Worm (Caenorhabditis elegans) whole organism, young adult: ENCODE measurements around the gene srt-36.

Experiments used
- hlh-26 ChIP-seq: fragments of 200-800 bp; sonication (Bioruptor generic); conservative IDR thresholded peaks from 2 replicates; pipeline ENCODE4 v1.3.6; 2022; ENCODE audit warnings: missing genetic modification reagents, missing genetic modification characterization, missing compliant biosample characterization
- lsl-1 ChIP-seq: fragments of 200-800 bp; sonication (Bioruptor generic); optimal IDR thresholded peaks from 2 replicates; lab custom pipeline; 2018; ENCODE audit warnings: mild to moderate bottlenecking, missing genetic modification characterization, moderate library complexity, missing compliant biosample characterization
- lsy-27 ChIP-seq: sonication (generic microtip); optimal IDR thresholded peaks from 2 replicates; lab custom pipeline; 2017; ENCODE audit warnings: missing genetic modification characterization, mild to moderate bottlenecking, missing compliant biosample characterization, antibody characterized with exemption, missing genotype, borderline replicate concordance; ENCODE audit not compliant: insufficient read depth
- nfya-1 ChIP-seq: sonication (generic microtip); optimal IDR thresholded peaks from 2 replicates; lab custom pipeline; 2017; ENCODE audit warnings: antibody characterized with exemption, missing compliant biosample characterization, missing genetic modification characterization, borderline replicate concordance; ENCODE audit not compliant: insufficient read depth
- nhr-80 ChIP-seq: sonication (generic microtip); optimal IDR thresholded peaks from 2 replicates; lab custom pipeline; 2016; ENCODE audit warnings: missing genetic modification characterization, missing compliant biosample characterization
- nhr-90 ChIP-seq: sonication (generic microtip); optimal IDR thresholded peaks from 2 replicates; lab custom pipeline; 2016; ENCODE audit warnings: missing genotype, mild to moderate bottlenecking, missing genetic modification characterization, missing compliant biosample characterization
- snpc-1.3 ChIP-seq: sonication (generic microtip); optimal IDR thresholded peaks from 2 replicates; lab custom pipeline; 2017; ENCODE audit warnings: missing genetic modification characterization, mild to moderate bottlenecking, missing compliant biosample characterization, antibody characterized with exemption, moderate library complexity, missing genotype, missing genetic modification reagents; ENCODE audit not compliant: insufficient read depth
- snpc-4 ChIP-seq, 5 experiments: fragments of 150-350 bp in 1 of 5; sonication (generic microtip) in 4 of 5; optimal IDR thresholded peaks; 2 replicates each; lab custom pipeline; 2014 to 2018; ENCODE audit warnings: missing genetic modification characterization in 5 of 5, missing biosample characterization in 3 of 5, antibody characterized with exemption in 2 of 5, mild to moderate bottlenecking in 2 of 5, missing compliant biosample characterization in 2 of 5, missing genotype in 2 of 5, moderate library complexity in 2 of 5, missing genetic modification reagents in 1 of 5
- somi-1 ChIP-seq: fragments of 200-800 bp; sonication (Bioruptor generic); optimal IDR thresholded peaks from 2 replicates; lab custom pipeline; 2018; ENCODE audit warnings: mild to moderate bottlenecking, missing genetic modification characterization, missing compliant biosample characterization
- tbx-9 ChIP-seq: sonication (generic microtip); optimal IDR thresholded peaks from 2 replicates; lab custom pipeline; 2016; ENCODE audit warnings: borderline replicate concordance, missing genetic modification characterization, inconsistent platforms, missing compliant biosample characterization

- TF ChIP-seq snpc-4 (GFP tag; optimal IDR thresholded peaks at IDR 0.05; lab: Kevin White, UChicago) (no peak), snpc-4 (tag; optimal IDR thresholded peaks at IDR 0.05; lab: Kevin White, UChicago) (no peak), hlh-26 (GFP tag; lab: Robert Waterston, UW) (no peak), nhr-80 (no peak), lsl-1 (no peak), somi-1 (GFP tag; lab: Kevin White, UChicago) (no peak), snpc-1.3 (tag; lab: Kevin White, UChicago) (no peak), tbx-9 (tag; lab: Kevin White, UChicago) (no peak), lsy-27 (tag; lab: Kevin White, UChicago) (no peak), nfya-1 (tag; lab: Kevin White, UChicago) (no peak), nhr-90 (tag; lab: Kevin White, UChicago) (no peak)
These were observed 32.0 kb downstream of the srt-36 start, which contains the start of gene nlp-13 for ce11 chrV:4236118-4236517.
